Fruit fly (Drosophila melanogaster): ENCODE data around the gene CG5860.

dm6 chr3R:17418459-17418858 is 9.0 kb downstream of the CG5860 start, which contains the start of gene CG42834:
- TF ChIP-seq CG8478 (optimal IDR thresholded peaks at IDR 0.05), result no peak
- no peak for TF ChIP-seq psq (optimal IDR thresholded peaks at IDR 0.05)

All from whole organism.